Worm (Caenorhabditis elegans) whole organism, L4 larva: ENCODE results near the gene rpc-2.

Experiments used
- ZK546.5 ChIP-seq, 2 experiments: sonication (generic microtip); optimal IDR thresholded peaks; 2 replicates each; lab custom pipeline; 2017; ENCODE audit warnings: missing biosample characterization in 2 of 2, missing genetic modification characterization in 2 of 2
- ama-1 ChIP-seq: fragments of 150-350 bp; optimal IDR thresholded peaks from 2 replicates; lab custom pipeline; 2014; ENCODE audit warnings: inconsistent platforms, mixed read lengths
- ceh-28 ChIP-seq: fragments of 150-350 bp; optimal IDR thresholded peaks from 2 replicates; lab custom pipeline; 2014; ENCODE audit warnings: missing biosample characterization, missing genetic modification reagents, missing genetic modification characterization
- ceh-32 ChIP-seq: sonication (generic microtip); optimal IDR thresholded peaks from 2 replicates; lab custom pipeline; 2016; ENCODE audit warnings: mild to moderate bottlenecking, missing genetic modification characterization, missing compliant biosample characterization; ENCODE audit not compliant: poor library complexity
- ceh-44 ChIP-seq: fragments of 200-800 bp; sonication (Bioruptor generic); IDR thresholded peaks from 2 replicates; pipeline ENCODE4 v1.3.6; 2022; ENCODE audit warnings: missing genetic modification reagents, missing genetic modification characterization, missing compliant biosample characterization
- lin-13 ChIP-seq: fragments of 150-350 bp; optimal IDR thresholded peaks from 2 replicates; lab custom pipeline; 2014; ENCODE audit warnings: missing biosample characterization, missing genetic modification reagents, missing genetic modification characterization
- lsy-2 ChIP-seq, 2 experiments: fragments of 150-350 bp in 1 of 2; sonication (generic microtip) in 1 of 2; optimal IDR thresholded peaks; 2 replicates each; lab custom pipeline; 2014 to 2017; ENCODE audit warnings: missing biosample characterization in 2 of 2, missing genetic modification characterization in 2 of 2
- madf-9 ChIP-seq: fragments of 200-800 bp; sonication (Bioruptor generic); conservative IDR thresholded peaks from 2 replicates; pipeline ENCODE4 v1.3.6; 2022; ENCODE audit warnings: missing genetic modification reagents, missing genetic modification characterization, missing compliant biosample characterization
- mep-1 ChIP-seq: fragments of 150-350 bp; sonication (generic microtip); optimal IDR thresholded peaks from 3 replicates; lab custom pipeline; 2014; ENCODE audit warnings: missing biosample characterization, missing genetic modification characterization
- nhr-76 ChIP-seq: fragments of 150-350 bp; optimal IDR thresholded peaks from 2 replicates; lab custom pipeline; 2014; ENCODE audit warnings: missing biosample characterization, missing genetic modification characterization

- no peak for TF ChIP-seq nhr-76
- no peak for TF ChIP-seq ceh-44 (GFP tag; lab: Robert Waterston, UW)
- no peak for TF ChIP-seq mep-1 (tag; lab: Kevin White, UChicago)
- TF ChIP-seq lin-13 (GFP tag; lab: Kevin White, UChicago): no peak
- no peak for TF ChIP-seq madf-9 (GFP tag; lab: Robert Waterston, UW)
- TF ChIP-seq ama-1: peak; percentile 64
- TF ChIP-seq lsy-2 (tag; optimal IDR thresholded peaks at IDR 0.05; lab: Kevin White, UChicago): no peak
- no peak for TF ChIP-seq ceh-28 (tag; lab: Kevin White, UChicago)
- no peak for TF ChIP-seq ceh-32 (tag; lab: Kevin White, UChicago)
- TF ChIP-seq ZK546.5 (tag; optimal IDR thresholded peaks at IDR 0.05; lab: Kevin White, UChicago): no peak
Observed at ce11 chrIII:5588746-5589145, 31.6 kb downstream of the rpc-2 start.
